Worm (Caenorhabditis elegans) whole organism, mixed stage, embryonic: ENCODE measurements around the gene pacl-1.

Experiments used
- M03D4.4 ChIP-seq: sonication (generic microtip); optimal IDR thresholded peaks from 2 replicates; lab custom pipeline; 2017; ENCODE audit warnings: mild to moderate bottlenecking, missing genetic modification characterization, missing compliant biosample characterization
- ceh-83 ChIP-seq: fragments of 200-800 bp; sonication (Bioruptor generic); optimal IDR thresholded peaks from 2 replicates; lab custom pipeline; 2018; ENCODE audit warnings: mild to moderate bottlenecking, missing genetic modification characterization, missing compliant biosample characterization
- elt-3 ChIP-seq: fragments of 150-350 bp; optimal IDR thresholded peaks from 2 replicates; lab custom pipeline; 2014; ENCODE audit warnings: missing biosample characterization, missing genetic modification characterization
- ham-2 ChIP-seq: fragments of 200-800 bp; sonication (Bioruptor generic); optimal IDR thresholded peaks from 2 replicates; lab custom pipeline; 2018; ENCODE audit warnings: mild to moderate bottlenecking, missing genetic modification characterization, missing compliant biosample characterization
- lin-13 ChIP-seq: fragments of 150-350 bp; optimal IDR thresholded peaks from 2 replicates; lab custom pipeline; 2014; ENCODE audit warnings: missing biosample characterization, missing genetic modification characterization
- lin-32 ChIP-seq: fragments of 200-800 bp; sonication (Bioruptor generic); optimal IDR thresholded peaks from 2 replicates; lab custom pipeline; 2018; ENCODE audit warnings: mild to moderate bottlenecking, missing genetic modification characterization, missing compliant biosample characterization
- mep-1 ChIP-seq: fragments of 150-350 bp; optimal IDR thresholded peaks from 2 replicates; lab custom pipeline; 2017; ENCODE audit warnings: missing biosample characterization, missing genetic modification reagents, missing genetic modification characterization, inconsistent platforms
- nhr-237 ChIP-seq: fragments of 150-350 bp; optimal IDR thresholded peaks from 2 replicates; lab custom pipeline; 2014; ENCODE audit warnings: missing biosample characterization, missing genetic modification characterization
- nhr-28 ChIP-seq: fragments of 150-350 bp; optimal IDR thresholded peaks from 2 replicates; lab custom pipeline; 2014; ENCODE audit warnings: missing biosample characterization, missing genetic modification characterization
- sem-2 ChIP-seq: fragments of 200-800 bp; sonication (Bioruptor generic); optimal IDR thresholded peaks from 2 replicates; lab custom pipeline; 2018; ENCODE audit warnings: mild to moderate bottlenecking, missing genetic modification characterization, missing compliant biosample characterization
- snpc-4 ChIP-seq: fragments of 150-350 bp; optimal IDR thresholded peaks from 2 replicates; lab custom pipeline; 2014; ENCODE audit warnings: missing biosample characterization, missing genetic modification characterization
- unc-120 ChIP-seq: sonication (generic microtip); optimal IDR thresholded peaks from 2 replicates; lab custom pipeline; 2017; ENCODE audit warnings: missing genetic modification characterization, missing compliant biosample characterization; ENCODE audit not compliant: poor library complexity, severe bottlenecking
- unc-62 ChIP-seq: fragments of 150-350 bp; optimal IDR thresholded peaks from 2 replicates; lab custom pipeline; 2014; ENCODE audit warnings: missing biosample characterization, missing genetic modification reagents, missing genetic modification characterization
- zip-8 ChIP-seq: fragments of 150-350 bp; optimal IDR thresholded peaks from 2 replicates; lab custom pipeline; 2014; ENCODE audit warnings: missing biosample characterization, missing genetic modification characterization

ce11 chrV:16297070-16297469 lies 21.8 kb upstream of the pacl-1 start, which contains the start of gene srbc-83:
- TF ChIP-seq lin-32 (no peak), ham-2 (GFP tag; lab: Kevin White, UChicago) (no peak), nhr-237 (tag; lab: Kevin White, UChicago) (no peak), nhr-28 (no peak), unc-120 (tag; lab: Kevin White, UChicago) (no peak), elt-3 (tag; lab: Kevin White, UChicago) (no peak), unc-62 (GFP tag; lab: Kevin White, UChicago) (no peak), mep-1 (tag; lab: Kevin White, UChicago) (no peak), lin-13 (tag; lab: Kevin White, UChicago) (no peak), ceh-83 (no peak), M03D4.4 (tag; lab: Kevin White, UChicago) (no peak), sem-2 (GFP tag; lab: Kevin White, UChicago) (no peak), zip-8 (no peak), snpc-4 (tag; lab: Kevin White, UChicago) (no peak)
